Fruit fly (Drosophila melanogaster) whole organism, embryonic: ENCODE measurements around the gene CG14036.

Experiments used
- BEAF-32 ChIP-seq: fragments of 200-800 bp; sonication (Bioruptor generic); optimal IDR thresholded peaks from 3 replicates; lab custom pipeline; 2017; ENCODE audit warnings: missing biosample characterization, missing genetic modification characterization, mild to moderate bottlenecking, moderate library complexity, missing genetic modification reagents
- Bdp1 ChIP-seq: fragments of 200-800 bp; sonication (Bioruptor generic); optimal IDR thresholded peaks from 3 replicates; lab custom pipeline; 2016; ENCODE audit warnings: missing biosample characterization, missing genetic modification characterization
- CG10209 ChIP-seq: fragments of 200-800 bp; sonication (Bioruptor generic); optimal IDR thresholded peaks from 3 replicates; lab custom pipeline; 2017; ENCODE audit warnings: missing biosample characterization, mild to moderate bottlenecking, missing genetic modification characterization, missing genetic modification reagents
- CG10321 ChIP-seq: fragments of 200-800 bp; sonication (Bioruptor generic); IDR thresholded peaks from 2 replicates; pipeline ENCODE4 v1.3.6; 2022; ENCODE audit warnings: missing biosample characterization, missing genetic modification characterization
- CG10431 ChIP-seq: fragments of 200-800 bp; sonication (Bioruptor generic); optimal IDR thresholded peaks from 3 replicates; lab custom pipeline; 2018; ENCODE audit warnings: missing biosample characterization, mild to moderate bottlenecking, missing genetic modification characterization
- CG11093 ChIP-seq: fragments of 200-800 bp; sonication (Bioruptor generic); IDR thresholded peaks from 3 replicates; pipeline ENCODE4 v1.3.6; 2022; ENCODE audit warnings: missing biosample characterization, missing genetic modification characterization
- CG11504 ChIP-seq: fragments of 200-800 bp; sonication (Bioruptor generic); optimal IDR thresholded peaks from 3 replicates; lab custom pipeline; 2019; ENCODE audit warnings: missing biosample characterization, mild to moderate bottlenecking, missing genetic modification characterization, moderate library complexity
- CG12744 ChIP-seq: fragments of 200-800 bp; sonication (Bioruptor generic); optimal IDR thresholded peaks from 2 replicates; lab custom pipeline; 2016; ENCODE audit warnings: missing biosample characterization, missing genetic modification characterization
- CG14441 ChIP-seq: fragments of 200-800 bp; sonication (Bioruptor generic); IDR thresholded peaks from 2 replicates; pipeline ENCODE4 v1.3.6; 2022; ENCODE audit warnings: missing biosample characterization, missing genetic modification characterization
- CG15514 ChIP-seq: fragments of 200-800 bp; sonication (Bioruptor generic); optimal IDR thresholded peaks from 3 replicates; lab custom pipeline; 2017; ENCODE audit warnings: missing biosample characterization, missing genetic modification characterization, mild to moderate bottlenecking, moderate library complexity, missing genetic modification reagents
- CG16815 ChIP-seq: fragments of 200-800 bp; sonication (Bioruptor generic); optimal IDR thresholded peaks from 3 replicates; lab custom pipeline; 2017; ENCODE audit warnings: missing biosample characterization, mild to moderate bottlenecking, missing genetic modification characterization
- CG2889 ChIP-seq: fragments of 200-800 bp; sonication (Bioruptor generic); IDR thresholded peaks from 3 replicates; pipeline ENCODE4 v1.3.6; 2022; ENCODE audit warnings: missing biosample characterization, missing genetic modification characterization
- CG3163 ChIP-seq: fragments of 200-800 bp; sonication (Bioruptor generic); optimal IDR thresholded peaks from 3 replicates; lab custom pipeline; 2016; ENCODE audit warnings: missing biosample characterization, missing genetic modification characterization
- CG33213 ChIP-seq: fragments of 200-800 bp; sonication (Bioruptor generic); optimal IDR thresholded peaks from 3 replicates; lab custom pipeline; 2016; ENCODE audit warnings: missing biosample characterization, missing genetic modification characterization
- CG5180 ChIP-seq: fragments of 200-800 bp; sonication (Bioruptor generic); optimal IDR thresholded peaks from 3 replicates; lab custom pipeline; 2017; ENCODE audit warnings: missing biosample characterization, missing genetic modification characterization, mild to moderate bottlenecking, moderate library complexity, missing genetic modification reagents
- CG6654 ChIP-seq: fragments of 200-800 bp; sonication (Bioruptor generic); optimal IDR thresholded peaks from 2 replicates; lab custom pipeline; 2017; ENCODE audit warnings: missing biosample characterization, mild to moderate bottlenecking, missing genetic modification characterization
- CG7357 ChIP-seq: fragments of 200-800 bp; sonication (Bioruptor generic); IDR thresholded peaks from 3 replicates; pipeline ENCODE4 v1.3.6; 2022; ENCODE audit warnings: missing biosample characterization, missing genetic modification characterization
- CG7839 ChIP-seq: fragments of 200-800 bp; sonication (Bioruptor generic); optimal IDR thresholded peaks from 3 replicates; lab custom pipeline; 2018; ENCODE audit warnings: missing biosample characterization, mild to moderate bottlenecking, missing genetic modification characterization, moderate library complexity
- CG8388 ChIP-seq: fragments of 200-800 bp; sonication (Bioruptor generic); optimal IDR thresholded peaks from 2 replicates; lab custom pipeline; 2019; ENCODE audit warnings: missing biosample characterization, mild to moderate bottlenecking, missing genetic modification characterization, moderate library complexity
- CG9876 ChIP-seq: fragments of 200-800 bp; sonication (Bioruptor generic); optimal IDR thresholded peaks from 2 replicates; lab custom pipeline; 2016; ENCODE audit warnings: missing biosample characterization, missing genetic modification characterization
- CoRest ChIP-seq: fragments of 200-800 bp; sonication (Bioruptor generic); optimal IDR thresholded peaks from 3 replicates; lab custom pipeline; 2018; ENCODE audit warnings: missing biosample characterization, mild to moderate bottlenecking, missing genetic modification characterization, moderate library complexity
- D19B ChIP-seq: fragments of 200-800 bp; sonication (Bioruptor generic); optimal IDR thresholded peaks from 2 replicates; lab custom pipeline; 2017; ENCODE audit warnings: missing biosample characterization, mild to moderate bottlenecking, missing genetic modification characterization
- Dp ChIP-seq: fragments of 200-800 bp; sonication (Bioruptor generic); optimal IDR thresholded peaks from 2 replicates; lab custom pipeline; 2018; ENCODE audit warnings: missing biosample characterization, mild to moderate bottlenecking, missing genetic modification characterization, moderate library complexity
- Drgx ChIP-seq: fragments of 200-800 bp; sonication (Bioruptor generic); IDR thresholded peaks from 2 replicates; pipeline ENCODE4 v1.3.6; 2022; ENCODE audit warnings: missing biosample characterization, missing genetic modification characterization
- Elba2 ChIP-seq: fragments of 200-800 bp; sonication (Bioruptor generic); optimal IDR thresholded peaks from 3 replicates; lab custom pipeline; 2016; ENCODE audit warnings: missing biosample characterization, missing genetic modification characterization
- Fer1 ChIP-seq: fragments of 200-800 bp; sonication (Bioruptor generic); optimal IDR thresholded peaks from 2 replicates; lab custom pipeline; 2017; ENCODE audit warnings: missing biosample characterization, mild to moderate bottlenecking, missing genetic modification characterization
- Gug ChIP-seq: fragments of 200-800 bp; sonication (Bioruptor generic); IDR thresholded peaks from 4 replicates; pipeline ENCODE4 v1.3.6; 2022; ENCODE audit warnings: missing biosample characterization, missing genetic modification characterization
- Hr39 ChIP-seq: fragments of >200 bp; optimal IDR thresholded peaks from 2 replicates; lab custom pipeline; 2017
- NC2α ChIP-seq: fragments of 200-800 bp; sonication (Bioruptor generic); optimal IDR thresholded peaks from 2 replicates; lab custom pipeline; 2016; ENCODE audit warnings: missing biosample characterization, missing genetic modification characterization
- Nf-YA ChIP-seq: fragments of 200-800 bp; sonication (Bioruptor generic); IDR thresholded peaks from 2 replicates; pipeline ENCODE4 v1.3.6; 2022; ENCODE audit warnings: missing biosample characterization, missing genetic modification characterization
- Oaz ChIP-seq: fragments of 200-800 bp; sonication (Bioruptor generic); IDR thresholded peaks from 2 replicates; pipeline ENCODE4 v1.3.6; 2022; ENCODE audit warnings: missing biosample characterization, missing genetic modification characterization
- Optix ChIP-seq: fragments of 200-800 bp; sonication (Bioruptor generic); IDR thresholded peaks from 3 replicates; pipeline ENCODE4 v1.3.6; 2022; ENCODE audit warnings: missing biosample characterization, missing genetic modification characterization
- PHDP ChIP-seq: fragments of 200-800 bp; sonication (Bioruptor generic); optimal IDR thresholded peaks from 3 replicates; lab custom pipeline; 2018; ENCODE audit warnings: missing biosample characterization, mild to moderate bottlenecking, missing genetic modification characterization, moderate library complexity
- Sox102F ChIP-seq: fragments of 200-800 bp; sonication (Bioruptor generic); optimal IDR thresholded peaks from 2 replicates; lab custom pipeline; 2018; ENCODE audit warnings: missing biosample characterization, mild to moderate bottlenecking, missing genetic modification characterization, moderate library complexity
- bab2 ChIP-seq: fragments of 200-800 bp; sonication (Bioruptor generic); optimal IDR thresholded peaks from 2 replicates; lab custom pipeline; 2016; ENCODE audit warnings: missing biosample characterization, missing genetic modification characterization
- bcd ChIP-seq: fragments of 200-800 bp; sonication (Bioruptor generic); optimal IDR thresholded peaks from 2 replicates; lab custom pipeline; 2017; ENCODE audit warnings: missing biosample characterization, mild to moderate bottlenecking, missing genetic modification characterization
- cas ChIP-seq: fragments of 200-800 bp; sonication (Bioruptor generic); IDR thresholded peaks from 2 replicates; pipeline ENCODE4 v1.3.6; 2022; ENCODE audit warnings: missing biosample characterization, missing genetic modification characterization
- chif ChIP-seq, 2 experiments: fragments of 200-800 bp; sonication (Bioruptor generic); optimal IDR thresholded peaks; 3 replicates each; lab custom pipeline; 2016; ENCODE audit warnings: missing biosample characterization in 2 of 2, missing genetic modification characterization in 2 of 2
- en ChIP-seq: fragments of 200-800 bp; sonication (Bioruptor generic); optimal IDR thresholded peaks from 2 replicates; lab custom pipeline; 2016; ENCODE audit warnings: missing biosample characterization, missing genetic modification characterization
- eve ChIP-seq, 2 experiments: fragments of >200 bp; optimal IDR thresholded peaks; 2 replicates each; lab custom pipeline; 2017; ENCODE audit warnings: missing biosample characterization in 2 of 2, missing genetic modification characterization in 2 of 2
- gce ChIP-seq: fragments of 200-800 bp; sonication (Bioruptor generic); IDR thresholded peaks from 3 replicates; pipeline ENCODE4 v1.3.6; 2022; ENCODE audit warnings: missing biosample characterization, missing genetic modification characterization
- gro ChIP-seq: fragments of 200-800 bp; sonication (Bioruptor generic); optimal IDR thresholded peaks from 2 replicates; lab custom pipeline; 2016; ENCODE audit warnings: missing biosample characterization, missing genetic modification characterization
- lmd ChIP-seq: fragments of 200-800 bp; sonication (Bioruptor generic); IDR thresholded peaks from 2 replicates; pipeline ENCODE4 v1.3.6; 2022; ENCODE audit warnings: missing biosample characterization, missing genetic modification characterization
- luna ChIP-seq: fragments of 200-800 bp; sonication (Bioruptor generic); optimal IDR thresholded peaks from 2 replicates; lab custom pipeline; 2016; ENCODE audit warnings: missing biosample characterization, missing genetic modification characterization
- nerfin-1 ChIP-seq: fragments of 200-800 bp; sonication (Bioruptor generic); optimal IDR thresholded peaks from 3 replicates; lab custom pipeline; 2019; ENCODE audit warnings: missing biosample characterization, mild to moderate bottlenecking, missing genetic modification characterization, moderate library complexity
- pan ChIP-seq, 4 experiments: fragments of >200 bp in 3 of 4; fragments of 200-800 bp in 1 of 4; sonication (Bioruptor generic) in 1 of 4; optimal IDR thresholded peaks in 3 of 4; IDR thresholded peaks in 1 of 4; 2 replicates each; pipeline versions ENCODE4 v1.3.6 to Lab custom; 2017 to 2022; ENCODE audit warnings: missing biosample characterization in 2 of 4, missing genetic modification characterization in 2 of 4, mixed read lengths in 1 of 4
- slbo ChIP-seq: fragments of 200-800 bp; sonication (Bioruptor generic); IDR thresholded peaks from 2 replicates; pipeline ENCODE4 v1.3.6; 2022; ENCODE audit warnings: missing biosample characterization, missing genetic modification characterization
- trem ChIP-seq: fragments of 200-800 bp; optimal IDR thresholded peaks from 3 replicates; lab custom pipeline; 2019; ENCODE audit warnings: missing biosample characterization, mild to moderate bottlenecking, missing genetic modification characterization, moderate library complexity
- ttk ChIP-seq: fragments of 200-800 bp; sonication (Bioruptor generic); IDR thresholded peaks from 2 replicates; pipeline ENCODE4 v2.1.2; 2022; ENCODE audit warnings: missing biosample characterization, missing genetic modification characterization
- tx ChIP-seq: fragments of 200-800 bp; sonication (Bioruptor generic); optimal IDR thresholded peaks from 2 replicates; lab custom pipeline; 2016; ENCODE audit warnings: missing biosample characterization, missing genetic modification characterization

CG14036 gene

dm6 chr2L:5009306-5010030 is 45.3 kb downstream of the CG14036 start, which contains the start of gene Rtnl1 (continued):
- peak; percentile 84 for TF ChIP-seq CG15514
- TF ChIP-seq CG6654: peak; percentile 10
- no peak for TF ChIP-seq en
- no peak for TF ChIP-seq CG5180 (GFP tag; lab: Kevin White, UChicago)
- no peak for TF ChIP-seq lmd (GFP tag; lab: Robert Waterston, UW)
- no peak for TF ChIP-seq D19B (GFP tag; lab: Kevin White, UChicago)
- peak; percentile 46 for TF ChIP-seq CG12744 (GFP tag; lab: Kevin White, UChicago)
- no peak for TF ChIP-seq CG10209 (GFP tag; lab: Kevin White, UChicago)
- peak; percentile 45 for TF ChIP-seq luna (GFP tag; lab: Kevin White, UChicago)
- TF ChIP-seq CG7357: no peak
- TF ChIP-seq cas: no peak
- TF ChIP-seq eve (GFP tag; optimal IDR thresholded peaks at IDR 0.05; lab: Kevin White, UChicago): no peak
- peak; percentile 16 for TF ChIP-seq nerfin-1
- peak; percentile 96 for TF ChIP-seq Elba2 (GFP tag; lab: Kevin White, UChicago)
- TF ChIP-seq Nf-YA (GFP tag; lab: Robert Waterston, UW): no peak
- TF ChIP-seq CG8388 (GFP tag; lab: Kevin White, UChicago): no peak
- peak in 1 of 2 experiments; percentile 35 for TF ChIP-seq chif (GFP tag; optimal IDR thresholded peaks at IDR 0.05; lab: Kevin White, UChicago)
- peak; percentile 93 for TF ChIP-seq CG11504 (tag; lab: Kevin White, UChicago)
- no peak for TF ChIP-seq ttk (GFP tag; lab: Robert Waterston, UW)
- peak; percentile 81 for TF ChIP-seq trem
- peak; percentile 98 for TF ChIP-seq BEAF-32
- TF ChIP-seq CG16815: no peak
- peak; percentile 88 for TF ChIP-seq Dp
- no peak for TF ChIP-seq CG11093
- TF ChIP-seq CG9876 (GFP tag; lab: Kevin White, UChicago): peak; percentile 59
- no peak for TF ChIP-seq Bdp1
- TF ChIP-seq Optix (GFP tag; lab: Robert Waterston, UW): no peak
- no peak for TF ChIP-seq Drgx
- no peak for TF ChIP-seq CG7839 (tag; lab: Kevin White, UChicago)
- TF ChIP-seq CG2889 (GFP tag; lab: Robert Waterston, UW): no peak
- TF ChIP-seq PHDP: no peak
- TF ChIP-seq CG3163: no peak
- peak; percentile 84 for TF ChIP-seq gro (GFP tag; lab: Kevin White, UChicago)
- TF ChIP-seq bcd (GFP tag; lab: Kevin White, UChicago): no peak
- TF ChIP-seq CG33213 (GFP tag; lab: Kevin White, UChicago): peak; percentile 87
- no peak for TF ChIP-seq CG10431 (GFP tag; lab: Kevin White, UChicago)
- no peak for TF ChIP-seq Hr39 (lab: Kevin White, UChicago)
- peak; percentile 51; the same call in 1 of the 2 replicates for TF ChIP-seq slbo (GFP tag; lab: Robert Waterston, UW)
- TF ChIP-seq CG10321: no peak
- no peak for TF ChIP-seq Sox102F (GFP tag; lab: Kevin White, UChicago)
- TF ChIP-seq bab2: no peak
- peak; percentile 28 for TF ChIP-seq Fer1 (GFP tag; lab: Kevin White, UChicago)
- TF ChIP-seq NC2α (GFP tag; lab: Kevin White, UChicago): no peak
- TF ChIP-seq CoRest: peak; percentile 48
- TF ChIP-seq tx (GFP tag; lab: Kevin White, UChicago): peak; percentile 11
- TF ChIP-seq Oaz (GFP tag; lab: Robert Waterston, UW): no peak
- no peak for TF ChIP-seq gce (GFP tag; lab: Robert Waterston, UW)
- no peak for TF ChIP-seq Gug (GFP tag; lab: Robert Waterston, UW)
- TF ChIP-seq CG14441 (GFP tag; lab: Robert Waterston, UW): no peak
- TF ChIP-seq pan (optimal IDR thresholded peaks at IDR 0.05; lab: Kevin White, UChicago): no peak
- peak in 1 of 2 experiments; percentile 88 for TF ChIP-seq pan (GFP tag; optimal IDR thresholded peaks at IDR 0.05 in 1 of 2, IDR thresholded peaks at IDR 0.05 in 1 of 2)
